Worm (Caenorhabditis elegans) whole organism, dauer: Measurements from ENCODE around the gene tag-65.

Experiments used
- unc-62 ChIP-seq: sonication (generic microtip); optimal IDR thresholded peaks from 2 replicates; lab custom pipeline; 2017; ENCODE audit warnings: missing biosample characterization, missing genetic modification reagents, missing genetic modification characterization

tag-65 gene

DNA sequence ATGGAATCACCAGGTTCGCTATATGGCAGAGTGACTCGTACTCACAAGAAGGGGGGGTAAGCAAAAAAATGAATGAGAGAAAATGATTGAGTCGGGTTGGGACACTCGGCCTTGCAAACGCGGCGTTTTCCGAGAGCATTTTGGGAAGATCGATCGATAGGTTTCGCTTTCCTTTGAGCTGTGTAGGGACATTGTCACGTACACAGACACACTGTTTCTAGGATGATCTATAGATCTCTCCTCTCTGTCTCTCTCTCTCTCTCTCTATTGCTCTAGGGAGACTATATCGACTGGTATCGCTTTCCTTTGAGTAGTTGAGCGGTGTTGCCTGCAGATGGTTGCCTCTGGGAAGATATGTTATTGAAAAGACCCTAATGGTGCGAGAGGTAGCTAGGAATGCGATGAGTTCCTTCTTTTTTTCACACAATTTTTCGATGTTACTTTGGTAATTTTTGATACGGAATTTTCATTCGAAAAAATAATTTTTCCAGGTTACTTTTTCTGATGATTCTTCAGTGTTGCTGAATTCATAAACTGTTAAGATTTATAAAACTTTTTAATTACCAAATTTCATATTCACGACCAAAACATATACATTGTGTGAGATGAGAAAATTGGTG, 28.5 kb downstream of the tag-65 start, which contains the start of gene H37A05.4:
TSS of gene H37A05.4 (minus strand) at position 51 of the 620 bp plus-strand sequence.
- TF ChIP-seq unc-62 (GFP tag; lab: Kevin White, UChicago), result no peak

DNA sequence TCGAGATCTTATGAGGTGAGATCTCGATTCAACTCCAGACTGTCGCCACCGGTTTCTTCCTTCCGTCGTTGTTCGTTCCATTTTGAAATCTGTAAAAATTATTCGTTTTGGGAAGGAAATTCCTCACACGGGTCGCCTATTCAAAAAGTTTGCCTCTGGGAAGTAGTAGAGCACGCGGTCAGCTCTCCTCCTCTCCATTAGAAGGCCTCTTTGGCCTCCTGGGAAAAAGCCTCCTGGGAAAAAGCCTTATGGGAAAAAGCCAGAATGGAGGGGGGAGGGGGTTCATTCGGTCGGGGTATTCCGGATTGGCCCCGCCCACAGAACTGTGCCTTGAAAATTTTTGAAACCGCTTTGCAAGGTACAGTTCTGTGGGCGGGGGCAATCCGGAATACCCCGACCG, 30.8 kb downstream of the tag-65 start:
- no peak for TF ChIP-seq unc-62 (GFP tag; lab: Kevin White, UChicago)

DNA sequence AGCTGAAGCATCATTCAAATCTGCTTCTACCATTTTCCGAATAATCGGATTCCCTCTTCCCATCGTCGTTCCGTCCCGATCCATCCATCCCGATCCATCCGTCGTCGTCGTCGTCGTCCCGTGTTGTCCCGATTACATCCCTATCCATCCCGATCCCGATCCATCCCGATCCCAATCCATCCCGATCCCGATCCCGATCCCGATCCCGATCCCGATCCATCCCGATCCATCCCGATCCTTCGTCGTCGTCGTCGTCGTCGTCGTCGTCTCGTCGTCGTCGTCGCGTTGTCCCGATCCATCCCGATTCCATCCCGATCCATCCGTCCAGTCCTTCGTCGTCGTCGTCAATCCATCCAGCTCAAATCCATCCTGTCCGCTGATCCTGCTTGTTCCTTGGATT, 31.2 kb downstream of the tag-65 start:
- no peak for TF ChIP-seq unc-62 (GFP tag; lab: Kevin White, UChicago)

DNA sequence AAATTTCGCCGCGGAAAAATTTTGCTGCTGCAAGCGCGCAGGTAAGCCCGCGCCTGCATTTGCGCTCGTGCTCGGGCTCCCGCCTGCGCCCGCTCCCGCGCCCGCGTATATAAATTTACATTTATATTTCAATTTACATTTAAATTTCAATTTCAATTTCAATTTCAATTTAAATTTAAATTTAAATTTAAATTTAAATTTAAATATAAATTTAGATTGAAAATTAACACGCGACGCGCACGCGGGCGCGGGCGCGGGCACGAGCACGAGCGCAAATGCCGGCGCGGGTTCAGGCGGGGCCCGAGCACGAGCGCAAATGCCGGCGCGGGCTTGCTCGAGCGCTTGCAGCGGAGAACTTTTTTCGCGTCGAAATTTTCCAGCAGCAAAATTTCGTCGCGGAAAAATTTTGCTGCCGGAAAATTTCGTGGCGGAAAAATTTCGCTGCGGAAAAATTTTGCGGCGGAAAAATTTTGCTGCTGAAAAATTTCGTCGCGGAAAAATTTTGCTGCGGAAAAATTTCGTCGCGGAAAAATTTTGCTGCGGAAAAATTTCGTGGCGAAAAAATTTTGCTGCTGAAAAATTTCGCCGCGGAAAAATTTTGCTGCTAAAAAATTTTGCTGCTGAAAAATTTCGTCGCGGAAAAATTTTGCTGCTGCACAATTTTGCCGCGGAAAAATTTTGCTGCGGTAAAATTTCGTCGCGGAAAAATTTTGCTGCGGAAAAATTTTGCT, 32.4 kb downstream of the tag-65 start:
- TF ChIP-seq unc-62 (GFP tag; lab: Kevin White, UChicago), result no peak

DNA sequence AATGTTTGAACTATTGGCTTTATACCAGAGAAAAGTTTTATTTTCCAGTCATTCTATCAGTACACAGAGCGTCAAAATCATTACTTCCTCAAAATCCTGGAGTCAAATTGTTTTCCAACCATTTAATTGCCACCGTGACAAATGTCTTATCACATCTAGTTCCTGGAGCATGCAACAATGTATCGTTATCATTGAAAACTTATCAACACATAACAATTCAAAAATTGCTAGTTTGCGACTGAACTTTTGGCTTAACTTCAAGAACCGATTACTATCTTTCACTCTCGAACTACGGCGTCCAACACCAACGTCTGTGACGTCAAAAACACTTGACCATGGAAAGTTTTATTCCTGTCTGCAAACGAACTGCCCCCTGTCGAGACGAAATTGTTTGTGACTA, 40.3 kb downstream of the tag-65 start:
- TF ChIP-seq unc-62 (GFP tag; lab: Kevin White, UChicago), result no peak

DNA sequence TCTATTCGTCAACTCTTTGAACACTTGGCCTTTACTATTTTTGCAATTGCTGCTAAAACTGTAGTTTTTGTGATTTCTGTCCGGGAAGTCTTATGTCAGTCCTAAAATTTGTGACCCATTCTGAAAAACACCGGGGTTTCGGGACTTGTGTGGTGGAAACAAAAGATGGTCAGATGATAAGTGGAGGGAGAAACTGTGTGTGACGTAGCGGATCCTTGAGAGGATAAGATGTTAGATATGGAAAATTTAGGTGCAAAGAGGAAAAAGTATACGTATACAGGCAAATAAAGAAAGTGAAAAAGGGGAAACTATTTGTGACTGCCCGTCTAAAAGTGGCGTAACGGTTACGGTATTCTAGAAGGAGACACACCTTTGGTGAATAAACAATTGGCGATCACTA, 42.0 kb downstream of the tag-65 start:
- TF ChIP-seq unc-62 (GFP tag; lab: Kevin White, UChicago), result no peak

DNA sequence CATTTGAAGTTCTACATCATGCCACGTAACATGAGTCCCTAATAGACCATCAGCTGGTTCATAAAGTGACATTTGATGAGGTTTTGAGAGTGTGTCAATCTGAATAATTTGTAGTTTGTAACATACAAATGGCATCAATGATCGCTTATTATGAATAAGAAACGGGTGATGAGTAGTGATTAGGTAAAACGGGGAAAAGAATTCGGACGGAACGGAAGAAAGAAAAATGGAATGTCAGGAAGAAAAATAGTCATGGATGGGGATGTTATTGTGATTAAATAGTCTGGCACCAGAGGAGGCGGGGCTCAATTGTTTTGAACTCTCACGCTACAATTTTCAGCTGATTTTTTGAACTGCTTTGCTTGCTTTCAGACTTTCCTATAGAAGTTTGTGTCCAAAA, 44.2 kb downstream of the tag-65 start, which contains the start of gene H37A05.2:
TSS of gene H37A05.2 (minus strand) at position 101 of the 400 bp plus-strand sequence.
- no peak for TF ChIP-seq unc-62 (GFP tag; lab: Kevin White, UChicago)

DNA sequence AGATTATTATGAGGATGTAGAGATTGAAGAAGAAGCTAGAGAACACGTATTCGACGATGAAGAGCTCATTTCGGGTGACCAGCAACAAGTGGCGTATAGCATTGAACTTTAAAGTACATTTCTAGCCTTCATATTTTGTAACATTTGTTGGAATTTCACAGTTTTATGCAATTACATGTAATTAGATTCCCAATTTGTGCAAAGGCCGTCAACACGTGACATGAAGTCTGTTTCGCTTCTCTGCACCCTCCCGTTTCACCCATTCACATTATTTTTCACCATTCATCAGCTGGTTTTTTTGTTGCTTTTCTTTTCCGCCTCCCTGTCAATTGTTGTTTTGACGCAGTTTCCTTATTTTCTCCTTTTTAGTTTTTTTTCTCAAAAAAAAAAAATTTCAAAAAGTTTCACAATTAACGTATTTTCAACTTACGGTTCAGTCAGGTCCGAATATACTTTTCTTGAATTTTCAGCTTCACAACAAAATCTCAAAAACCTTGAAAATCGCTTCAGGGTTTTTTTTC, 51.2 kb downstream of the tag-65 start, which contains the start of gene sde-2:
TSS of gene sde-2 (plus strand) at position 471 of the 521 bp plus-strand sequence.
- TF ChIP-seq unc-62 (GFP tag; lab: Kevin White, UChicago), result no peak
